Worm (Caenorhabditis elegans): Measurements from ENCODE around the gene C25H3.16.

Gene C25H3.16

ce11 chrII:5649236-5650004 is 16.7 kb upstream of the C25H3.16 start, which contains the start of the genes sam-4, F59E12.17 and zyg-1:
TSS of gene sam-4 (minus strand) at chrII:5649286.
TSS of gene F59E12.17 (minus strand) at chrII:5649470.
TSS of gene zyg-1 (plus strand) at chrII:5649748.
- TF ChIP-seq nhr-76 (tag; optimal IDR thresholded peaks at IDR 0.05) (no peak), sptf-1 (tag; optimal IDR thresholded peaks at IDR 0.05) (peak; percentile 32), nhr-237 (tag; optimal IDR thresholded peaks at IDR 0.05) (peak; percentile 40), ceh-39 (tag; optimal IDR thresholded peaks at IDR 0.05) (peak; percentile 96), lin-13 (tag; optimal IDR thresholded peaks at IDR 0.05) (peak; percentile 6), hlh-1 (tag; optimal IDR thresholded peaks at IDR 0.05) (peak; percentile 76), unc-62 (GFP tag; optimal IDR thresholded peaks at IDR 0.05) (peak; percentile 1), nhr-2 (tag; optimal IDR thresholded peaks at IDR 0.05) (peak; percentile 23), blmp-1 (tag; optimal IDR thresholded peaks at IDR 0.05) (no peak), unc-39 (tag; optimal IDR thresholded peaks at IDR 0.05) (no peak), cnd-1 (tag; optimal IDR thresholded peaks at IDR 0.05) (no peak), ceh-83 (GFP tag; optimal IDR thresholded peaks at IDR 0.05) (no peak), ceh-43 (GFP tag; optimal IDR thresholded peaks at IDR 0.05) (no peak), mep-1 (tag; optimal IDR thresholded peaks at IDR 0.05) (peak; percentile 88), lin-32 (GFP tag; optimal IDR thresholded peaks at IDR 0.05) (no peak), lsy-2 (tag; optimal IDR thresholded peaks at IDR 0.05) (peak; percentile 80), pha-4 (tag; optimal IDR thresholded peaks at IDR 0.05) (peak; percentile 28)

DNA sequence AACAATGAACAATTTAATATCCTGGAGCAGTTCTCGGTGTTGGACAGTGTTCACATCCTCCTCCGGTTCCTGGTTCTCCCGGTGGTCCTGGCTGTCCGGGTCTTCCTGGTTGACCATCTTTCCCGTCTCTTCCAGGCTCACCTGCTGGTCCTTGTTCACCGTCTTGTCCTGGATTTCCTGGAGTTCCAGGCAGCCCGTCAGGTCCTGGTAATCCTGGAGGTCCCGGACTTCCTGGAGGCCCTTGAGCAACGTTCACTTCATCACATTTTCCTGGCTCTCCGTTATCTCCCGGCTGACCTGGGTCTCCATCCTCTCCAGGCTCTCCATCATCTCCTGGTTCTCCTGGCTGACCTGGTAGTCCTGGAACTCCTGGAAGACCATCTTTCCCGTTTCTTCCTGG is 14.7 kb upstream of the C25H3.16 start:
- no peak for TF ChIP-seq cnd-1 (tag; optimal IDR thresholded peaks at IDR 0.05)
- TF ChIP-seq bed-3 (GFP tag; optimal IDR thresholded peaks at IDR 0.05), result no peak
- TF ChIP-seq tbx-8 (GFP tag; optimal IDR thresholded peaks at IDR 0.05), result no peak
- TF ChIP-seq lsy-2 (tag; optimal IDR thresholded peaks at IDR 0.05), result no peak
- no peak for TF ChIP-seq mls-2 (tag; optimal IDR thresholded peaks at IDR 0.05)
- no peak for TF ChIP-seq lin-32 (GFP tag; optimal IDR thresholded peaks at IDR 0.05)
- TF ChIP-seq ztf-11 (tag; optimal IDR thresholded peaks at IDR 0.05), result no peak
- TF ChIP-seq unc-120 (tag; optimal IDR thresholded peaks at IDR 0.05; ENCODE audit: poor library complexity, severe bottlenecking), result no peak
- no peak for TF ChIP-seq pha-4 (tag; optimal IDR thresholded peaks at IDR 0.05)
- no peak for TF ChIP-seq hlh-1 (tag; optimal IDR thresholded peaks at IDR 0.05)
- TF ChIP-seq flh-1 (GFP tag; optimal IDR thresholded peaks at IDR 0.05), result no peak
- no peak for TF ChIP-seq mep-1 (tag; optimal IDR thresholded peaks at IDR 0.05)
- no peak for TF ChIP-seq ceh-43 (GFP tag; optimal IDR thresholded peaks at IDR 0.05)
- no peak for TF ChIP-seq sptf-1 (tag; optimal IDR thresholded peaks at IDR 0.05)
- no peak for TF ChIP-seq nhr-237 (tag; optimal IDR thresholded peaks at IDR 0.05)
- TF ChIP-seq sem-2 (GFP tag; optimal IDR thresholded peaks at IDR 0.05), result no peak

DNA sequence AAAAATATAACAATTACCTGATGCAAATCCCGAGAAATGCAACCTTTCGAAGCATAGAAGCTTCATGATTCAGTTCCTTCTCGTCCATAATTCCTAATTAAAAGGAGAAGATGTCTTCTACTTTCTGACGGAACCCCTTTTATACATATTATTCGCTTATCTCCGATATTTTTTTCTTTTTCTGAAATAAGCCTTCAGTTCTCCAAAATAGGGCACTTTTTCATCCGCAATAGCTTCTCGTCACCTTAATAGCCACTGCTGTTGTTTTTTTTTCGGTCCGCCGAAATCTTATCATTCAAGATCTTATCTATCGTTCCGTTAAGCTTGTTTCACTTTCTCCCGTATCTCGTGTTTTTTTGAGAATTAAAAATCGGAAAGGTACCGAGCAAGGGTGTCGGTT is 13.8 kb upstream of the C25H3.16 start, which contains the start of gene bli-2:
Gene bli-2, minus strand, starts transcription at position 101 of the 400 bp plus-strand sequence.
- TF ChIP-seq ceh-43 (GFP tag; optimal IDR thresholded peaks at IDR 0.05), result no peak
- TF ChIP-seq drap-1 (GFP tag; optimal IDR thresholded peaks at IDR 0.05), result no peak
- no peak for TF ChIP-seq sptf-1 (tag; optimal IDR thresholded peaks at IDR 0.05)
- TF ChIP-seq flh-1 (GFP tag; optimal IDR thresholded peaks at IDR 0.05), result no peak
- TF ChIP-seq ceh-83 (GFP tag; optimal IDR thresholded peaks at IDR 0.05), result no peak

DNA sequence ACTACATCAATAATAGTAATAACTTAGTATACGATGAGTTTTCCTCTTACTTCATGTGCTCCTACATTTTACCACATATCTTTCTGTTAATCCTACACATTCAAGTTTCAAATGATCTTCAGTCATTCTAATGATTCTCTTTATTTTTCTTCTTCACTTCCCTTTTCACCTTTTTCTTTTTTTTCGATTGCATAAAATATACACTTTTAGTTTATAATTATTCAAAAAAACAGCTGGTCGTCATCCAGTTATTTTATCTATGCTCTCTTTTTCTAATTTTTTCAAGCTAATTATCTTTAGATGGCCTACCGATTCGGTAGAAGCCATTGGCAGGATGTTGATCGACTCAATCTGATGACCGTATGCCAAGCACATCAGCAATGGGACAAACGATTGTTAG is 11.9 kb upstream of the C25H3.16 start, which contains the start of gene F59E12.1:
Gene F59E12.1, plus strand, starts transcription at position 301 of the 400 bp plus-strand sequence.
- no peak for TF ChIP-seq nhr-76 (tag; optimal IDR thresholded peaks at IDR 0.05)
- TF ChIP-seq mab-5 (tag; optimal IDR thresholded peaks at IDR 0.05), result no peak
- TF ChIP-seq elt-3 (tag; optimal IDR thresholded peaks at IDR 0.05), result no peak
- no peak for TF ChIP-seq lin-32 (GFP tag; optimal IDR thresholded peaks at IDR 0.05)

ce11 chrII:5659675-5660074 is 6.4 kb upstream of the C25H3.16 start, which contains the start of gene fut-3:
TSS of gene fut-3 (minus strand) at chrII:5659775.
- TF ChIP-seq bed-3 (GFP tag; optimal IDR thresholded peaks at IDR 0.05) (no peak), cnd-1 (tag; optimal IDR thresholded peaks at IDR 0.05) (no peak), elt-3 (tag; optimal IDR thresholded peaks at IDR 0.05) (no peak), ces-1 (GFP tag; optimal IDR thresholded peaks at IDR 0.05) (no peak), flh-1 (GFP tag; optimal IDR thresholded peaks at IDR 0.05) (no peak), mep-1 (tag; optimal IDR thresholded peaks at IDR 0.05) (no peak), unc-39 (tag; optimal IDR thresholded peaks at IDR 0.05) (no peak), ham-2 (GFP tag; optimal IDR thresholded peaks at IDR 0.05) (no peak), drap-1 (GFP tag; optimal IDR thresholded peaks at IDR 0.05) (no peak), tbx-8 (GFP tag; optimal IDR thresholded peaks at IDR 0.05) (no peak), ceh-43 (GFP tag; optimal IDR thresholded peaks at IDR 0.05) (no peak), nhr-12 (tag; optimal IDR thresholded peaks at IDR 0.05) (no peak), nhr-237 (tag; optimal IDR thresholded peaks at IDR 0.05) (no peak)

Data from whole organism, mixed stage, embryonic.